Worm (Caenorhabditis elegans) whole organism, L3 larva: Measurements from ENCODE around the gene bath-21.
"Not testable (repeated sequence)": the region's sequence is repeated elsewhere in the genome, so short reads cannot be mapped to it uniquely, and the experiment has no call there.

Experiments
- aly-2 ChIP-seq: fragments of 150-350 bp; optimal IDR thresholded peaks from 2 replicates; lab custom pipeline; 2014; ENCODE audit warnings: missing biosample characterization, missing genetic modification characterization
- ama-1 ChIP-seq: fragments of 150-350 bp; optimal IDR thresholded peaks from 2 replicates; lab custom pipeline; 2018
- egl-27 ChIP-seq: sonication (generic microtip); optimal IDR thresholded peaks from 4 replicates; lab custom pipeline; 2017; ENCODE audit warnings: missing biosample characterization, missing genetic modification reagents, missing genetic modification characterization
- elt-2 ChIP-seq: sonication (generic microtip); optimal IDR thresholded peaks from 2 replicates; lab custom pipeline; 2016; ENCODE audit warnings: missing genetic modification reagents, mild to moderate bottlenecking, missing genetic modification characterization, missing compliant biosample characterization
- fkh-10 ChIP-seq: sonication (generic microtip); optimal IDR thresholded peaks from 2 replicates; lab custom pipeline; 2017; ENCODE audit warnings: missing biosample characterization, missing genetic modification reagents, missing genetic modification characterization
- fos-1 ChIP-seq: fragments of 150-350 bp; optimal IDR thresholded peaks from 2 replicates; lab custom pipeline; 2014; ENCODE audit warnings: missing biosample characterization, missing genetic modification characterization
- nhr-25 ChIP-seq: sonication (generic microtip); optimal IDR thresholded peaks from 2 replicates; lab custom pipeline; 2017; ENCODE audit warnings: missing biosample characterization, missing genetic modification characterization
- skn-1 ChIP-seq: fragments of 150-350 bp; optimal IDR thresholded peaks from 2 replicates; lab custom pipeline; 2014; ENCODE audit warnings: missing biosample characterization, missing genetic modification characterization
- tbx-2 ChIP-seq: sonication (generic microtip); optimal IDR thresholded peaks from 2 replicates; lab custom pipeline; 2016; ENCODE audit warnings: mild to moderate bottlenecking, missing genetic modification characterization, missing compliant biosample characterization
- unc-39 ChIP-seq: sonication (generic microtip); optimal IDR thresholded peaks from 4 replicates; lab custom pipeline; 2017; ENCODE audit warnings: missing biosample characterization, missing genetic modification characterization
- unc-62 ChIP-seq: fragments of 150-350 bp; sonication (generic microtip); optimal IDR thresholded peaks from 4 replicates; lab custom pipeline; 2014; ENCODE audit warnings: missing biosample characterization, missing genetic modification reagents, missing genetic modification characterization

DNA sequence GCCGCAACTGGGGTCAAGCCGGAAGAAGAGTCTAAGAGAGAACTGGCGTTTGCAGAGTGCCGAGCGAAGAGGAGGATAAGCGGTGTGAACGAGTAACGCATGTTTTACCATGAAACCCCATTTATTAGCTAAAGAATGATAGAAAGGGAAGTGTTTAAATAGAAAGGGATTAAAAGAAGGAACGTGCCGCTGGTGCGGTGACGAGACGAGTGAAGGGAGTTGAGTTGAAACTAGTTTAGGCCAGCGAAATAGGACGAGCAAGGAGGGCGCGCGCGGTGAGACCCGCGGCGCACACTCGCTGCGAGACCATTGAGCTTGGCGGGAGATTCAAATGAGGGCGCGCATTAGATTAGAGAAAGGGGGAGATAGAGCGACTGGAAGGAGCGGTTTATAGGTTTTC, 20.1 kb upstream of the bath-21 start, which contains the start of gene math-1:
- not testable (repeated sequence) for TF ChIP-seq aly-2 (tag; lab: Kevin White, UChicago); unc-39 (tag; lab: Kevin White, UChicago); nhr-25 (tag; lab: Kevin White, UChicago); fkh-10; ama-1 (lab: Kevin White, UChicago); fos-1; egl-27 (tag; lab: Kevin White, UChicago); tbx-2 (tag; lab: Kevin White, UChicago); skn-1 (tag; lab: Kevin White, UChicago); unc-62 (GFP tag; lab: Kevin White, UChicago); elt-2 (tag; lab: Kevin White, UChicago)
